Worm (Caenorhabditis elegans) whole organism, L4/young adult: ENCODE measurements around the gene F09C6.13.

Source experiments
- W03F9.2 ChIP-seq: fragments of 150-350 bp; optimal IDR thresholded peaks from 2 replicates; lab custom pipeline; 2014; ENCODE audit warnings: missing biosample characterization, missing genetic modification characterization
- dao-5 ChIP-seq: sonication (generic microtip); optimal IDR thresholded peaks from 2 replicates; lab custom pipeline; 2016; ENCODE audit warnings: missing genotype, missing genetic modification characterization, moderate library complexity, missing compliant biosample characterization
- him-1 ChIP-seq: sonication (generic microtip); optimal IDR thresholded peaks from 2 replicates; lab custom pipeline; 2016; ENCODE audit warnings: missing genotype, missing genetic modification reagents, missing genetic modification characterization, missing compliant biosample characterization

ce11 chrV:16874966-16875365 is 9.9 kb upstream of the F09C6.13 start, which contains the start of gene F49A5.10:
- TF ChIP-seq him-1 (tag; lab: Kevin White, UChicago) (no peak), W03F9.2 (tag; lab: Kevin White, UChicago) (no peak), dao-5 (tag; lab: Kevin White, UChicago) (no peak)
